Fruit fly (Drosophila melanogaster) whole organism: Measurements from ENCODE around the gene wac.
A peak's percentile ranks its signal among the peaks of the same experiment; 100 is the strongest.

Source experiments
- CG8478 ChIP-seq: fragments of >200 bp; optimal IDR thresholded peaks from 2 replicates; lab custom pipeline; 2018; ENCODE audit warnings: inconsistent platforms
- Dll ChIP-seq: fragments of >200 bp; optimal IDR thresholded peaks from 2 replicates; lab custom pipeline; 2017
- EcR ChIP-seq, 2 experiments: fragments of >200 bp; optimal IDR thresholded peaks; 2 replicates each; lab custom pipeline; 2017; ENCODE audit warnings: missing biosample characterization in 2 of 2, missing genetic modification characterization in 2 of 2, missing genetic modification reagents in 2 of 2
- pan ChIP-seq: fragments of >200 bp; optimal IDR thresholded peaks from 2 replicates; lab custom pipeline; 2017
- psq ChIP-seq: fragments of >200 bp; optimal IDR thresholded peaks from 2 replicates; lab custom pipeline; 2017
- usp ChIP-seq: fragments of >200 bp; optimal IDR thresholded peaks from 2 replicates; lab custom pipeline; 2017; ENCODE audit warnings: missing biosample characterization, missing genetic modification characterization, mixed read lengths

Gene wac

DNA sequence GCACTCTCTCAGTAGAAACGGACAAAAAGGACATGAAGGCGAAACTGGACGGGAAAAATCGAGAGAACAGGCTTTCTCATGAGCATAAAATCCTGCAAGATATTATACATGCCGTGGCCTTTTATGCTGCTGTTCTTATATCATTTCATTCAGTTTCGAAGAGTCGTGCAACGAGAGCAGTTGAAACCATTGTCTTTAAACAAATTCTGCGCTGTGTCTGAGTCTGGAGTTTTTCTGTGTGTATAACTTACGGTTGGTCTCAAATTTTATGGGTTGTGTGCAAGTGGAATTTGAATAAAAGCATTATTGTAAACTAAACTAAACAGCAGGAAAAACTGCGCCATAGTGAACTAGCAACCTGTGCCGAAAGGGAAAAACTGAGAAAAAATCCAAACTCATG, 9.6 kb downstream of the wac start:
- TF ChIP-seq CG8478 (lab: Kevin White, UChicago) (no peak), EcR (GFP tag; optimal IDR thresholded peaks at IDR 0.05; lab: Kevin White, UChicago) (no peak), pan (lab: Kevin White, UChicago) (no peak), usp (GFP tag; lab: Kevin White, UChicago) (no peak)

DNA sequence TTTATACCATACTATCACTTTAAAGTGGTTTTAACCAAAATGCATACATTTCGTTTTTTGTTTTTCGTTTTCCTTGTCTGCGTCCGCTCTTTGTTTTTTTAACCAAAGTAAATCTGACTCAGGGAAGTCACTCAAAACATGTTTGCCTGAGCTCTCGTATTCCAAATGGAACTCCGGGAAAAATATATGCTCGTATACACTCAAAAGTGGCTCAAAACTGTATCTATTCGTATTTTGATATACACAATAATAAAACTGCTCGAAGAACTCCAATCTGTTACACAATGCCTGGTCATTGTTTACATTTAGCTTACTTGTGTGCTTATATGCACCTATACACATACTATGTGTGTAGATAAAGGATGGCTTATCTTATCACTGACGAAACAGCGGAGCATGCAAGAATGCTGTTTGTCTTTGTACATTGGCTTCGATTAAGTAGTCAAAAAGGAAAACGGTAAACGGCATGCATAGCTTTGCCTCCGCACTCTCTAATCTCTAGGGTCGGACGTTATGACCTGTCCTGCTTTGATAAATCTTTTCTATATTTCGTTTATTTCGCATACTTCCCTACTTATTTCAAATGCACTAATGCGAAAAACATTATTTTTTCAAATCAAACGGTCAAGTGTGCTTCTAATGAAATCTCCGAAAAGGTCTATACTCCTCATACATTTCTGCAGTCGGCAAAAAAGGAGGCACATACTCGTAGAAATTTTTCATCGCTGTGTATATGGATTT, 13.0 kb downstream of the wac start, which contains the start of gene miple2:
Gene miple2 (plus strand): TSS at position 441 of the 741 bp plus-strand sequence.
- TF ChIP-seq psq (lab: Kevin White, UChicago) (no peak), CG8478 (lab: Kevin White, UChicago) (no peak), pan (lab: Kevin White, UChicago) (no peak)

DNA sequence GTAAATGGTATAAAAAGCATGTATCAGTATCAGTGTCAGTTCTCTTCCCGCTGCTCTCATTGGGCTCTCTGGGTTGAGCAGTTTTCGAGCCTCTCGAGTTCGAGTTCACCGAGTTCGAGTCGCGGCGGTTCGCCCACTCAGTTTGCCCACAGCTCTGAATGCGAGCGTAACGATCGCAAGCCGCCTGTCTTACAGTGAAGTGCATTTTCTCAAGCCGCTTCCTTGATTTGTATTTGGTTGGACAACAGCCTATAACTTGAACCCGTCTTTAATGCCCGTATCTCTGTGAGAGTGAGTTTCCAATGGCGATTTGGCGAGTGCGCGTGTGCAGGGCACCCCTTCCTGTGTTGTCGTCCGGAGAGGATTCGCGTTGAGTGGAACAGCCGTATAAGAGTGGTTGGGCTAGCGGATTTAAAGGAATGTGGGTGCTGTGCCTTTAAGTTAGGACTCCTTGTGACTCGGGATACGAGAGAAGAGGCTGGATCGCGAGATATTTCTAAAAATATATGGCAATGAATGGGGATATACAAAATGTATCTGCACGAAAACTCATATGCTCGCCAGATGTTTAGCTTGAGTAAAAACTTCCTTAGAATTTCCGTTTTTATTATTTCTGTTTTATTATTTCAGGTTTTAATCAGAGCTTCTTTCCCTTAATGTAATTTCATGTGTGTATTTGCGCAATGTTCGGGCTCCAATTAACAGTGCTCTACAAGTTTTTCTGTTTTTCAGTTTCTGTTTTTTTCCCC, 13.7 kb downstream of the wac start:
- no peak for TF ChIP-seq Dll (lab: Kevin White, UChicago)
- TF ChIP-seq EcR (GFP tag; optimal IDR thresholded peaks at IDR 0.05; lab: Kevin White, UChicago): peak in 1 of 2 experiments; percentile 41

DNA sequence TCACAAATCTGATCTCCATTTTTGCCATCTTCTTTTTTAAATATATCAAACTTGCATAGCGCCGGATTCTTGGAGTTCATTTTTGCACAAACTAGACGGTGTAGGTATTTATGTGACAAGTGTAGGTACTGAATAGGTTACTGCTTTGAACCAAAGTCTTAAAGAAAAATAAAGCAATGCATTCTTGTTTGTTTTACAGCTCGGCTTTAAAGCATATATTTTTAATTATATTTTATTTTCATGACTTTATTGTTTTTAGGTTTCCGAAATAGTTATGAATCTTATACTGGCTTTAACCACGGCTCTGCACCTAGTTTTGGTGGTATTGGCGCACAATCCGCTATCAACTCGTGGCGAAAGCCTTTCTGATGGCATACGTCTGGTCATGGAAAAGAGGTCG, 15.3 kb downstream of the wac start, which contains the start of gene CG32845:
Gene CG32845 (minus strand): TSS at position 101 of the 400 bp plus-strand sequence.
- TF ChIP-seq Dll (lab: Kevin White, UChicago): no peak
- TF ChIP-seq usp (GFP tag; lab: Kevin White, UChicago): no peak
- no peak for TF ChIP-seq CG8478 (lab: Kevin White, UChicago)
- no peak for TF ChIP-seq psq (lab: Kevin White, UChicago)
- no peak for TF ChIP-seq EcR (GFP tag; optimal IDR thresholded peaks at IDR 0.05; lab: Kevin White, UChicago)
- no peak for TF ChIP-seq pan (lab: Kevin White, UChicago)

DNA sequence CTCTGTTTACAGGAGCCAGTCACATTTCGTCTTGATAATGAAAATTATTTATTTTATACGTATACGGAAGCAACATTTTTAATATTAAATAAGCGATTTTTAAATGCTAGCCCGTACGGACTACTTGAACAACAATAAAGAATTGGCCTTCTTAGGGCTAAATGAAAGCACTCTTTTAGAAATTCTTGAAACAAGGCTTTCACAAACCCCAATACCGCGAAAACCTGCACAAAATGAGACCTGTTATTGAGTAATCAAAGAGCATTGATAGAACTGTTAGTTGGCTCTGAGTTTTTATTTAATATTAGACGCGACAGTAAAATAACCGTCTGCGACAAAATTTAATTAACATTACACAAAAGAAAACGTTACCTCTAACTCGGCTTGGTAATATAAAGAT, 16.9 kb downstream of the wac start, which contains the start of gene ttm2:
Gene ttm2 (plus strand): TSS at position 301 of the 400 bp plus-strand sequence.
- TF ChIP-seq Dll (lab: Kevin White, UChicago) (no peak), usp (GFP tag; lab: Kevin White, UChicago) (no peak), CG8478 (lab: Kevin White, UChicago) (no peak)

DNA sequence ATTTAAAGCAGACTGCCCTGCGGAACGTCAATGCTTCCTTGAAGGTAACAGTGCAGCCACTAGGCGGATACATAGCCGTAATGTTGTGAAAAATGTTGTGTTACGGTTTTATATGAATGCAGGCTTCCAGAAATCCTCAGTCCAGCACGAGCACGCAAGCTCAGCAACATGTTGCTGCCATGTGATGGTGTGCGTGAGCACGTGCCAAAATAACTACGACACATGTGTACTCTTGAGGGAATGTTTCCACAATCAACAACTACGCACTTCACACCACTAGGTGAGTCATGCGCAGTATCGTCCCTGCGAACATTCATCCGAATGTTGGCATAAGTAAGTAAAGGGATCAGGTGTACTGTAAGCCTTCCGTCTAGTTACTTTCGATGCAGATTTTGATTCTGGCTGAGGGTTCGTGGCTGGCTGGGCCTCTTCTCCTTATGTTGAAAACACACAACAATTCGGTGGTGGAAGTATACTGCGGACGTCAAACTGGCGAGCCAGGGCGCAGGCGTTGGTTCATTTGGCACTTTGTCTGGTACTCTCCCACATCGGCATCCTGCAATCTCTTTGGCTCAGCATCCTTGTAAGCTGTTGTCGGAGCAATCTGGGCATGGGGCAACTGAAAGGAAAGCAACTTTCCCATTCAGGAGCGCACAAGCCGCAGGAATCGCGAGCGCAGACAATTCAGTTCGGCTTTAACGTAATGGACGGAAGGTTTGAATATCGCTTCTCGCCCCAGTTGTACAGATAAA, 18.9 kb downstream of the wac start, which contains the start of gene RhoGEF3:
Gene RhoGEF3 (plus strand): TSS at position 702 of the 752 bp plus-strand sequence.
- TF ChIP-seq Dll (lab: Kevin White, UChicago) (no peak), pan (lab: Kevin White, UChicago) (no peak), CG8478 (lab: Kevin White, UChicago) (no peak), psq (lab: Kevin White, UChicago) (no peak), EcR (GFP tag; optimal IDR thresholded peaks at IDR 0.05; lab: Kevin White, UChicago) (no peak), usp (GFP tag; lab: Kevin White, UChicago) (no peak)

DNA sequence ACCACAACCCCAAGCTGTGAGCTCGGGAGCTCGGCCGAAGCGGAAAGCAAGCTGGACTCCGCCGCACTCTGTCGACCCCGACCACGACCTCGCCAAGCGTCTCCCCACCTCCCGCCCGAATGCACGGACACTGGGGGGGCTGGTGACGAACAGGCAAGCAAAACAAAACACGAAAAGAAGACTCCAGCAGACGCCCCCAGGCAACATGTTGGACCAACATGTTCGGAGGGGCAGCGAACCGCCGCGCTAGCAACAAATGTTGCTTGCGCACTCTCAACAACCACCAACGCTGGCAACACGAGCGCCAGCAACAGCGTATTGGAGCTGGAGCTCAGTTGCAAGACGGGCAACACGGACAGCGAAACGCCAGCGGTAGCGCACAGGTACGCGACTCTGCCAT, 24.3 kb downstream of the wac start:
- TF ChIP-seq psq (lab: Kevin White, UChicago): no peak
- TF ChIP-seq usp (GFP tag; lab: Kevin White, UChicago): no peak
- TF ChIP-seq pan (lab: Kevin White, UChicago): no peak
- no peak for TF ChIP-seq EcR (GFP tag; optimal IDR thresholded peaks at IDR 0.05; lab: Kevin White, UChicago)
- TF ChIP-seq CG8478 (lab: Kevin White, UChicago): no peak
- TF ChIP-seq Dll (lab: Kevin White, UChicago): no peak

DNA sequence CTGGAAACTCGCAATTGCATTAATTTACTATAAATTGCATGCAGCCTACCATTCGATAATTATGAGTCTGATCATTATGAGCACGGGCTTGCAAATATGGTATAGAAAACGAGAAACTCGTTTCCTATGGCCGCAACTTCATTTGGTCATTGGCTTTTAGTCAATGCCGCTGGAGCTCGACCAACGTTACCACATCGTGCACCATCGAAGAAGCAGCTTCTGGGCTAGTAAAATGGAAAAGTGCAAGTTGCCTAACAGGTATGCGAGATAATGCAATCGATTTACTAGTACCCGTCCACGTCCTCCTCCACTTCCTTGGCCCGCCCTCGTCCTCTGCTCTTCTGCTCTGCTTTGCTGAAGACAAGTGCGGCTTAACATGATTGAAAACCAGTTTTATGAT, 26.3 kb downstream of the wac start:
- TF ChIP-seq EcR (GFP tag; optimal IDR thresholded peaks at IDR 0.05; lab: Kevin White, UChicago): peak in 1 of 2 experiments; percentile 38
- TF ChIP-seq pan (lab: Kevin White, UChicago): no peak

DNA sequence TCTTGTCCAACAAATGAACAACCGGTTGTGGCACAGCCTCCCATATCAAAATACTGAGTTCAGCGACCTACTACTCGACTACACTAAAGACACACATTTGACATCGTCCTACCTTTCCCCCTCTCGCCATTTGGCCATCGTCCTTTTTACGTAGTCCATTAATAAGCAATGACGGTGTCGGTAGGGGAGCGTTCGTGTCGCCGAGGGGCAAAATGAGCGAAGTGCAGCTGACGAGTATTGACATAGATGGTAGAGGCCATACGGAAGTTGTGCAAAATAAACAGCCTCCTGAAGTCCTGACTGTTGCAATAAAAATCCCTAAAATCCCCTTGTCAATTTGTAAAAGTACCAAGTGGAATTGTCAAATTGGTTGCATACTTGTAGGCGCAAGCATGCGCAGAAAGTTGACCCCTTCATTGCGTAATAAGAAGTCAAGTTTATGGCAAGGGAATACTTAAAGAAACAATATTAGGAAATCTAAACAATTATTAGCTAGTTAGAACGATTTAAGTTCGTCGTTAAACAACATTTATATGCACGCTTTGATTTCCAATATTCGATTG, 33.7 kb downstream of the wac start:
- TF ChIP-seq CG8478 (lab: Kevin White, UChicago) (no peak), Dll (lab: Kevin White, UChicago) (no peak), EcR (GFP tag; optimal IDR thresholded peaks at IDR 0.05; lab: Kevin White, UChicago) (no peak), psq (lab: Kevin White, UChicago) (no peak), usp (GFP tag; lab: Kevin White, UChicago) (no peak), pan (lab: Kevin White, UChicago) (no peak)

DNA sequence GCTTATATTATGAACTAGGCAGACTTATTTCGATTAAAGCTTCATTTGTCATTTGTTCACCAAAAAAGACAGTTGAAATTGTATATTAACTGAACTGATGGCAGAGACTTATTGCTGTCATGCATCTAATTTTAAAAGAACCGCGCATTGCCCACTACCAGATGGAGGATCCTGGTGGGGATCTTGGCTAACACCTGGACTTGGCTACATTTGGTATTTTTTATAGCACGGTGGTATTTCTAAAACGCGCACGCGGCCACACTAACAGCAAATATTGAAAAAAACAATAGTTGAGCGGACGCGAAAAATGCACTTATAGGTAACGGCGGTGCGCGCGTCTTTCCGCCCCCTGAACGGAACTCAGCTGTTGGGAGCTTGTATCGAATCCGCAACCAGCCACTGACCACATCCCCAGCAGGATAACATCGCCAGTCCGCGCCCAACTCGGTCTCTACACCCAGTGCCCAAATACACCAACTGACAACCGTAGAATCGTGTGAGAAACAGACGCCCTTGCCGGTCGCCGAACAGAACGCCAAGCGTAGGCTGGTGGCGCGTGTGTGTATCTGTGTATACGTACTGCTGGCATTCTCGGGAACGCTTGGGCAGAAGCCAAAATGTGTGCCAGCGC, 34.3 kb downstream of the wac start:
- TF ChIP-seq pan (lab: Kevin White, UChicago) (no peak), psq (lab: Kevin White, UChicago) (no peak), CG8478 (lab: Kevin White, UChicago) (no peak), usp (GFP tag; lab: Kevin White, UChicago) (no peak), Dll (lab: Kevin White, UChicago) (no peak), EcR (GFP tag; optimal IDR thresholded peaks at IDR 0.05; lab: Kevin White, UChicago) (no peak)
